Worm (Caenorhabditis elegans) whole organism, late embryonic: ENCODE measurements around the gene dnbp-1.

Source experiments
- F13H6.1 ChIP-seq: sonication (generic microtip); optimal IDR thresholded peaks from 2 replicates; lab custom pipeline; 2016; ENCODE audit warnings: missing genetic modification characterization, missing compliant biosample characterization
- K09A11.1 ChIP-seq: sonication (generic microtip); optimal IDR thresholded peaks from 2 replicates; lab custom pipeline; 2017; ENCODE audit warnings: antibody characterized with exemption, mild to moderate bottlenecking, missing genetic modification characterization, missing compliant biosample characterization; ENCODE audit not compliant: insufficient read depth
- Y22D7AL.16 ChIP-seq: sonication (generic microtip); optimal IDR thresholded peaks from 2 replicates; lab custom pipeline; 2016; ENCODE audit warnings: missing genetic modification characterization, missing compliant biosample characterization
- ahr-1 ChIP-seq: sonication (generic microtip); optimal IDR thresholded peaks from 2 replicates; lab custom pipeline; 2016; ENCODE audit warnings: missing genetic modification characterization, missing compliant biosample characterization
- ceh-18 ChIP-seq: sonication (generic microtip); optimal IDR thresholded peaks from 2 replicates; lab custom pipeline; 2016; ENCODE audit warnings: missing genetic modification characterization, missing compliant biosample characterization
- ceh-2 ChIP-seq: sonication (generic microtip); optimal IDR thresholded peaks from 2 replicates; lab custom pipeline; 2016; ENCODE audit warnings: missing genotype, missing genetic modification characterization, missing compliant biosample characterization
- ceh-22 ChIP-seq: sonication (generic microtip); optimal IDR thresholded peaks from 2 replicates; lab custom pipeline; 2017; ENCODE audit warnings: missing biosample characterization, missing genetic modification characterization
- ceh-24 ChIP-seq: sonication (generic microtip); optimal IDR thresholded peaks from 2 replicates; lab custom pipeline; 2016; ENCODE audit warnings: mild to moderate bottlenecking, missing genetic modification characterization, missing compliant biosample characterization
- ceh-6 ChIP-seq: fragments of 200-800 bp; sonication (Bioruptor generic); optimal IDR thresholded peaks from 2 replicates; lab custom pipeline; 2018; ENCODE audit warnings: mild to moderate bottlenecking, missing genetic modification characterization, missing compliant biosample characterization
- ceh-9 ChIP-seq: sonication (generic microtip); optimal IDR thresholded peaks from 2 replicates; lab custom pipeline; 2016; ENCODE audit warnings: mild to moderate bottlenecking, missing genetic modification characterization, inconsistent platforms, missing compliant biosample characterization
- dmd-4 ChIP-seq: sonication (generic microtip); optimal IDR thresholded peaks from 2 replicates; lab custom pipeline; 2016; ENCODE audit warnings: borderline replicate concordance, missing genetic modification characterization, missing compliant biosample characterization
- dve-1 ChIP-seq: sonication (generic microtip); optimal IDR thresholded peaks from 2 replicates; lab custom pipeline; 2017; ENCODE audit warnings: antibody characterized with exemption, mild to moderate bottlenecking, missing genetic modification characterization, missing compliant biosample characterization
- elt-2 ChIP-seq: sonication (generic microtip); optimal IDR thresholded peaks from 2 replicates; lab custom pipeline; 2016; ENCODE audit warnings: missing genetic modification reagents, missing genetic modification characterization, missing compliant biosample characterization
- elt-4 ChIP-seq: sonication (generic microtip); optimal IDR thresholded peaks from 2 replicates; lab custom pipeline; 2016; ENCODE audit warnings: missing genetic modification characterization, missing compliant biosample characterization
- ets-4 ChIP-seq: sonication (generic microtip); optimal IDR thresholded peaks from 2 replicates; lab custom pipeline; 2016; ENCODE audit warnings: missing genetic modification characterization, missing compliant biosample characterization
- eyg-1 ChIP-seq: sonication (generic microtip); optimal IDR thresholded peaks from 2 replicates; lab custom pipeline; 2016; ENCODE audit warnings: missing genotype, missing genetic modification characterization, missing compliant biosample characterization
- fax-1 ChIP-seq: sonication (generic microtip); optimal IDR thresholded peaks from 2 replicates; lab custom pipeline; 2016; ENCODE audit warnings: missing genotype, missing genetic modification characterization, missing compliant biosample characterization
- fkh-6 ChIP-seq: sonication (generic microtip); optimal IDR thresholded peaks from 2 replicates; lab custom pipeline; 2016; ENCODE audit warnings: missing genetic modification characterization, missing compliant biosample characterization
- hlh-13 ChIP-seq: fragments of 200-800 bp; sonication (Bioruptor generic); optimal IDR thresholded peaks from 2 replicates; lab custom pipeline; 2018; ENCODE audit warnings: mild to moderate bottlenecking, missing genetic modification characterization, missing compliant biosample characterization
- hlh-30 ChIP-seq: sonication (generic microtip); optimal IDR thresholded peaks from 2 replicates; lab custom pipeline; 2017; ENCODE audit warnings: antibody characterized with exemption, missing genetic modification characterization, missing compliant biosample characterization; ENCODE audit not compliant: insufficient read depth
- hlh-6 ChIP-seq: sonication (generic microtip); optimal IDR thresholded peaks from 2 replicates; lab custom pipeline; 2016; ENCODE audit warnings: missing genotype, missing genetic modification characterization, missing compliant biosample characterization
- hlh-8 ChIP-seq: sonication (generic microtip); optimal IDR thresholded peaks from 2 replicates; lab custom pipeline; 2016; ENCODE audit warnings: missing genotype, missing genetic modification characterization, missing compliant biosample characterization
- lim-6 ChIP-seq: sonication (generic microtip); optimal IDR thresholded peaks from 2 replicates; lab custom pipeline; 2016; ENCODE audit warnings: missing genetic modification characterization, missing compliant biosample characterization
- lin-11 ChIP-seq: fragments of 200-800 bp; sonication (Bioruptor generic); optimal IDR thresholded peaks from 2 replicates; lab custom pipeline; 2018; ENCODE audit warnings: mild to moderate bottlenecking, missing genetic modification characterization, missing compliant biosample characterization
- mec-3 ChIP-seq: sonication (generic microtip); optimal IDR thresholded peaks from 2 replicates; lab custom pipeline; 2016; ENCODE audit warnings: borderline replicate concordance, missing genetic modification characterization, missing compliant biosample characterization
- odd-2 ChIP-seq: sonication (generic microtip); optimal IDR thresholded peaks from 2 replicates; lab custom pipeline; 2017; ENCODE audit warnings: antibody characterized with exemption, mild to moderate bottlenecking, missing genetic modification characterization, missing compliant biosample characterization
- pat-9 ChIP-seq: fragments of 200-800 bp; sonication (Bioruptor generic); optimal IDR thresholded peaks from 2 replicates; lab custom pipeline; 2018; ENCODE audit warnings: mild to moderate bottlenecking, missing genetic modification characterization, moderate library complexity, missing compliant biosample characterization
- pha-2 ChIP-seq: sonication (generic microtip); optimal IDR thresholded peaks from 2 replicates; lab custom pipeline; 2017; ENCODE audit warnings: mild to moderate bottlenecking, missing genetic modification characterization, missing compliant biosample characterization
- pqm-1 ChIP-seq: sonication (generic microtip); optimal IDR thresholded peaks from 2 replicates; lab custom pipeline; 2016; ENCODE audit warnings: missing genetic modification characterization, missing compliant biosample characterization
- ref-2 ChIP-seq: sonication (generic microtip); optimal IDR thresholded peaks from 2 replicates; lab custom pipeline; 2016; ENCODE audit warnings: missing genetic modification characterization, missing compliant biosample characterization
- syd-9 ChIP-seq: sonication (generic microtip); optimal IDR thresholded peaks from 2 replicates; lab custom pipeline; 2016; ENCODE audit warnings: mild to moderate bottlenecking, missing genetic modification characterization, moderate library complexity, missing compliant biosample characterization
- tbx-7 ChIP-seq: sonication (generic microtip); optimal IDR thresholded peaks from 2 replicates; lab custom pipeline; 2016; ENCODE audit warnings: missing genotype, missing genetic modification characterization, missing compliant biosample characterization
- ttx-3 ChIP-seq: sonication (generic microtip); optimal IDR thresholded peaks from 2 replicates; lab custom pipeline; 2016; ENCODE audit warnings: missing genetic modification reagents, missing genetic modification characterization, missing compliant biosample characterization
- unc-3 ChIP-seq, 2 experiments: fragments of 200-800 bp in 1 of 2; sonication (Bioruptor generic) in 1 of 2; sonication (generic microtip) in 1 of 2; conservative IDR thresholded peaks in 1 of 2; optimal IDR thresholded peaks in 1 of 2; 2 replicates each; pipeline versions ENCODE4 v1.3.6 to Lab custom; 2016 to 2022; ENCODE audit warnings: missing compliant biosample characterization in 2 of 2, missing genetic modification characterization in 2 of 2, missing genetic modification reagents in 1 of 2
- unc-55 ChIP-seq: sonication (generic microtip); optimal IDR thresholded peaks from 2 replicates; lab custom pipeline; 2017; ENCODE audit warnings: missing biosample characterization, missing genetic modification reagents, missing genetic modification characterization
- unc-86 ChIP-seq: sonication (generic microtip); optimal IDR thresholded peaks from 2 replicates; lab custom pipeline; 2016; ENCODE audit warnings: missing genetic modification characterization, missing compliant biosample characterization

dnbp-1 gene

ce11 chrIV:13979797-13980459, at the start of gene dnbp-1 (continued):
- TF ChIP-seq ets-4 (tag; lab: Kevin White, UChicago) = peak; percentile 15
- peak; percentile 18 for TF ChIP-seq dve-1
- no peak for TF ChIP-seq pha-2 (tag; lab: Kevin White, UChicago)
- peak; percentile 8 for TF ChIP-seq ceh-6 (GFP tag; lab: Kevin White, UChicago)
- no peak for TF ChIP-seq hlh-6
- no peak for TF ChIP-seq ceh-9 (tag; lab: Kevin White, UChicago)
- peak; percentile 62 for TF ChIP-seq hlh-30 (tag; lab: Kevin White, UChicago)
- TF ChIP-seq hlh-13 = no peak
- no peak for TF ChIP-seq unc-86
- peak; percentile 79 for TF ChIP-seq unc-55 (GFP tag; lab: Kevin White, UChicago)
- no peak for TF ChIP-seq ceh-22 (tag; lab: Kevin White, UChicago)
- no peak for TF ChIP-seq lin-11
- TF ChIP-seq ceh-18 = peak; percentile 79
- TF ChIP-seq unc-3 (GFP tag; conservative IDR thresholded peaks at IDR 0.05; lab: Robert Waterston, UW) = no peak
- peak; percentile 12 for TF ChIP-seq unc-3 (tag; optimal IDR thresholded peaks at IDR 0.05; lab: Kevin White, UChicago)
- no peak for TF ChIP-seq ceh-2 (tag; lab: Kevin White, UChicago)

ce11 chrIV:14019883-14020282, 40.2 kb upstream of the dnbp-1 start, which contains the start of the genes irld-56 and irld-55:
irld-56 (minus strand) TSS chrIV:14019983.
irld-55 (plus strand) TSS chrIV:14020198.
- no peak for TF ChIP-seq ahr-1
- TF ChIP-seq fax-1 (tag; lab: Kevin White, UChicago) = no peak
- no peak for TF ChIP-seq elt-4 (tag; lab: Kevin White, UChicago)
- no peak for TF ChIP-seq ceh-22 (tag; lab: Kevin White, UChicago)
- TF ChIP-seq ref-2 (tag; lab: Kevin White, UChicago) = no peak
- no peak for TF ChIP-seq fkh-6
- no peak for TF ChIP-seq syd-9
- no peak for TF ChIP-seq unc-55 (GFP tag; lab: Kevin White, UChicago)
- no peak for TF ChIP-seq lim-6
- TF ChIP-seq hlh-8 (tag; lab: Kevin White, UChicago) = no peak
- TF ChIP-seq ttx-3 (tag; lab: Kevin White, UChicago) = no peak
- no peak for TF ChIP-seq hlh-6
- no peak for TF ChIP-seq pqm-1 (tag; lab: Kevin White, UChicago)
- TF ChIP-seq ceh-24 (tag; lab: Kevin White, UChicago) = no peak
- TF ChIP-seq Y22D7AL.16 (tag; lab: Kevin White, UChicago) = no peak
- TF ChIP-seq mec-3 = no peak
- TF ChIP-seq unc-3 (GFP tag; conservative IDR thresholded peaks at IDR 0.05; lab: Robert Waterston, UW) = no peak
- no peak for TF ChIP-seq unc-3 (tag; optimal IDR thresholded peaks at IDR 0.05; lab: Kevin White, UChicago)

ce11 chrIV:14015844-14016243, 36.2 kb upstream of the dnbp-1 start, which contains the start of gene srw-63:
srw-63 (minus strand) TSS chrIV:14015944.
- no peak for TF ChIP-seq ceh-18
- TF ChIP-seq mec-3 = no peak
- no peak for TF ChIP-seq eyg-1 (tag; lab: Kevin White, UChicago)
- no peak for TF ChIP-seq elt-2 (tag; lab: Kevin White, UChicago)
- TF ChIP-seq odd-2 (tag; lab: Kevin White, UChicago) = no peak
- TF ChIP-seq hlh-6 = no peak
- TF ChIP-seq tbx-7 (tag; lab: Kevin White, UChicago) = no peak
- TF ChIP-seq F13H6.1 (tag; lab: Kevin White, UChicago) = no peak
- TF ChIP-seq K09A11.1 = no peak
- TF ChIP-seq dmd-4 (tag; lab: Kevin White, UChicago) = no peak
- no peak for TF ChIP-seq pqm-1 (tag; lab: Kevin White, UChicago)
- TF ChIP-seq lin-11 = no peak
- no peak for TF ChIP-seq pat-9 (tag; lab: Kevin White, UChicago)
- no peak for TF ChIP-seq ceh-6 (GFP tag; lab: Kevin White, UChicago)
- TF ChIP-seq dve-1 = no peak
